Fruit fly (Drosophila melanogaster): ENCODE measurements around the gene bcn92.

bcn92 gene

dm6 chrX:2107782-2108409 is 41.6 kb downstream of the bcn92 start (continued):
- TF ChIP-seq Eip75B (GFP tag; optimal IDR thresholded peaks at IDR 0.05), result no peak
- peak; percentile 82 for TF ChIP-seq dac (GFP tag; optimal IDR thresholded peaks at IDR 0.05)
- TF ChIP-seq Hr39 (GFP tag; optimal IDR thresholded peaks at IDR 0.05), result peak; percentile 35
- no peak for TF ChIP-seq CG6792 (GFP tag; optimal IDR thresholded peaks at IDR 0.05)
- peak; percentile 85 for TF ChIP-seq Hr4 (GFP tag; optimal IDR thresholded peaks at IDR 0.05)
- TF ChIP-seq CG11902 (GFP tag; optimal IDR thresholded peaks at IDR 0.05), result no peak
- peak in 1 of 2 experiments; percentile 20 for TF ChIP-seq salr (GFP tag; optimal IDR thresholded peaks at IDR 0.05)
- TF ChIP-seq vri (GFP tag; optimal IDR thresholded peaks at IDR 0.05), result no peak

- no peak for TF ChIP-seq CG6792 (GFP tag; optimal IDR thresholded peaks at IDR 0.05)
- TF ChIP-seq CG11762 (GFP tag; optimal IDR thresholded peaks at IDR 0.05; ENCODE audit: insufficient read depth), result no peak
- TF ChIP-seq CG15336 (GFP tag; IDR thresholded peaks at IDR 0.05), result no peak
- TF ChIP-seq cyc (GFP tag; optimal IDR thresholded peaks at IDR 0.05), result no peak
- no peak for TF ChIP-seq Ets96B (tag; optimal IDR thresholded peaks at IDR 0.05)
- no peak for TF ChIP-seq svp (GFP tag)
- no peak for TF ChIP-seq achi (GFP tag; optimal IDR thresholded peaks at IDR 0.05)
Observed at dm6 chrX:2106367-2106766, 43.1 kb downstream of the bcn92 start.

dm6 chrX:2104365-2104764 is 45.1 kb downstream of the bcn92 start:
- TF ChIP-seq Gug (GFP tag; IDR thresholded peaks at IDR 0.05) (no peak), esn (GFP tag; optimal IDR thresholded peaks at IDR 0.05) (no peak), CG31627 (GFP tag; optimal IDR thresholded peaks at IDR 0.05) (no peak), CG9139 (GFP tag; optimal IDR thresholded peaks at IDR 0.05) (no peak), CG10631 (GFP tag; optimal IDR thresholded peaks at IDR 0.05) (no peak), CG1621 (tag; optimal IDR thresholded peaks at IDR 0.05) (no peak), dac (GFP tag; optimal IDR thresholded peaks at IDR 0.05) (no peak), fd85E (GFP tag; optimal IDR thresholded peaks at IDR 0.05) (no peak), Hr39 (GFP tag; optimal IDR thresholded peaks at IDR 0.05) (no peak), Lpt (GFP tag; optimal IDR thresholded peaks at IDR 0.05) (no peak), pdm3 (GFP tag; optimal IDR thresholded peaks at IDR 0.05) (no peak), CG3032 (tag; optimal IDR thresholded peaks at IDR 0.05) (no peak), CG8119 (GFP tag; IDR thresholded peaks at IDR 0.05) (no peak), spab (GFP tag; optimal IDR thresholded peaks at IDR 0.05) (no peak), vri (GFP tag; optimal IDR thresholded peaks at IDR 0.05) (no peak), CG11294 (GFP tag; IDR thresholded peaks at IDR 0.05) (no peak), CG34406 (GFP tag; optimal IDR thresholded peaks at IDR 0.05) (no peak)

dm6 chrX:2103859-2104258 is 45.6 kb downstream of the bcn92 start:
- TF ChIP-seq Eip75B (GFP tag; optimal IDR thresholded peaks at IDR 0.05), result no peak
- no peak for TF ChIP-seq Hr38 (GFP tag; optimal IDR thresholded peaks at IDR 0.05)
- no peak for TF ChIP-seq CG10669 (GFP tag; optimal IDR thresholded peaks at IDR 0.05)
- peak; percentile 51 for TF ChIP-seq fkh (GFP tag; optimal IDR thresholded peaks at IDR 0.05)
- no peak for TF ChIP-seq Gug (GFP tag; IDR thresholded peaks at IDR 0.05)
- no peak for TF ChIP-seq CG4318 (GFP tag; optimal IDR thresholded peaks at IDR 0.05)

Data from whole organism, prepupa.